Worm (Caenorhabditis elegans) whole organism, L1 larva: ENCODE data around the gene C42D8.1.

Experiments used
- aha-1 ChIP-seq: fragments of 150-350 bp; optimal IDR thresholded peaks from 2 replicates; lab custom pipeline; 2014; ENCODE audit warnings: missing biosample characterization, missing genetic modification characterization
- alr-1 ChIP-seq: fragments of 200-800 bp; sonication (Bioruptor generic); optimal IDR thresholded peaks from 2 replicates; lab custom pipeline; 2018; ENCODE audit warnings: borderline replicate concordance, mild to moderate bottlenecking, missing genetic modification characterization, missing compliant biosample characterization
- dsc-1 ChIP-seq: sonication (generic microtip); optimal IDR thresholded peaks from 2 replicates; lab custom pipeline; 2016; ENCODE audit warnings: mild to moderate bottlenecking, missing genetic modification characterization, missing compliant biosample characterization
- egl-27 ChIP-seq, 2 experiments: fragments of 150-350 bp in 1 of 2; sonication (generic microtip); optimal IDR thresholded peaks; 3 replicates each; lab custom pipeline; 2017 to 2018; ENCODE audit warnings: missing biosample characterization in 2 of 2, missing genetic modification characterization in 2 of 2, missing genetic modification reagents in 2 of 2
- lin-15B ChIP-seq: fragments of 150-350 bp; sonication (generic microtip); optimal IDR thresholded peaks from 3 replicates; lab custom pipeline; 2014; ENCODE audit warnings: missing biosample characterization, missing genetic modification characterization
- pag-3 ChIP-seq: sonication (generic microtip); optimal IDR thresholded peaks from 2 replicates; lab custom pipeline; 2017; ENCODE audit warnings: missing genetic modification characterization, mild to moderate bottlenecking, missing compliant biosample characterization, antibody characterized with exemption, borderline replicate concordance; ENCODE audit not compliant: insufficient read depth
- sox-4 ChIP-seq: sonication (generic microtip); optimal IDR thresholded peaks from 2 replicates; lab custom pipeline; 2016; ENCODE audit warnings: missing genetic modification characterization, missing compliant biosample characterization
- tbx-2 ChIP-seq: sonication (generic microtip); optimal IDR thresholded peaks from 2 replicates; lab custom pipeline; 2016; ENCODE audit warnings: missing genetic modification characterization, missing compliant biosample characterization

DNA sequence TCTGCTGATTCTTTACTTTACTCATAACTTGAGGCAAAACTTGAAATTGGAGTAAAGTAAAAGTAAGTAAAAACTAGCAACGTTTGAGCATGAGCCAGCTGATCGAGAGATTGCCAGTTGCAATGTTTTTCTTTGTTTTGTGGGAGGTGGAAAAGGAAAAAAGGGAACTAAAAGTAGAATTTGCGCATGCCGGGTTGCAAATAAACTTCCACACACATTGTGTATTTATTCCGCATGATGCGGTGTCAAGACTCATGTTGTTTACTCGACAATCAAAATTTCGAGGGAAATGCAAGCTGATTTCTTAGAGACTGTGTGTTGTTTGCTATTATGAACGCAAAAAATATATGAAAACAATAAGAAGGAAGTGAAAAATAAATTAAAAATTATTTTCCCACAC is 33.1 kb downstream of the C42D8.1 start:
- TF ChIP-seq sox-4 (no peak), tbx-2 (tag; lab: Kevin White, UChicago) (no peak), aha-1 (tag; lab: Kevin White, UChicago) (no peak), pag-3 (tag; lab: Kevin White, UChicago) (no peak), dsc-1 (no peak), egl-27 (tag; optimal IDR thresholded peaks at IDR 0.05; lab: Kevin White, UChicago) (no peak), alr-1 (tag; lab: Kevin White, UChicago) (no peak), lin-15B (tag; lab: Kevin White, UChicago) (no peak)
